Worm (Caenorhabditis elegans): Measurements from ENCODE around the gene chil-6.

ce11 chrII:9826946-9827345, 30.7 kb downstream of the chil-6 start:
- no peak for TF ChIP-seq unc-62 (GFP tag; optimal IDR thresholded peaks at IDR 0.05 in 1 of 2)
- no peak for TF ChIP-seq unc-62 (tag; optimal IDR thresholded peaks at IDR 0.05)
- TF ChIP-seq nhr-28 (tag; optimal IDR thresholded peaks at IDR 0.05): no peak
- no peak for TF ChIP-seq nhr-25 (tag; optimal IDR thresholded peaks at IDR 0.05; ENCODE audit: borderline replicate concordance, insufficient read depth)
- no peak for TF ChIP-seq R02D3.7 (tag; optimal IDR thresholded peaks at IDR 0.05)
- no peak for TF ChIP-seq mdl-1 (tag; optimal IDR thresholded peaks at IDR 0.05)
- TF ChIP-seq nhr-77 (tag; optimal IDR thresholded peaks at IDR 0.05): no peak
- TF ChIP-seq dve-1 (tag; optimal IDR thresholded peaks at IDR 0.05; ENCODE audit: insufficient read depth): no peak
- no peak for TF ChIP-seq ceh-28 (tag; optimal IDR thresholded peaks at IDR 0.05)
- no peak for TF ChIP-seq nhr-76 (tag; optimal IDR thresholded peaks at IDR 0.05)
- TF ChIP-seq nhr-11 (tag; optimal IDR thresholded peaks at IDR 0.05): no peak
